Worm (Caenorhabditis elegans) whole organism, mixed stage, embryonic: Measurements from ENCODE around the gene dro-1.

ENCODE experiments used
- ceh-39 ChIP-seq: fragments of 150-350 bp; optimal IDR thresholded peaks from 2 replicates; lab custom pipeline; 2014; ENCODE audit warnings: missing biosample characterization, missing genetic modification characterization
- ceh-83 ChIP-seq: fragments of 200-800 bp; sonication (Bioruptor generic); optimal IDR thresholded peaks from 2 replicates; lab custom pipeline; 2018; ENCODE audit warnings: mild to moderate bottlenecking, missing genetic modification characterization, missing compliant biosample characterization
- ces-1 ChIP-seq: fragments of 150-350 bp; optimal IDR thresholded peaks from 2 replicates; lab custom pipeline; 2014; ENCODE audit warnings: missing biosample characterization, missing genetic modification reagents, missing genetic modification characterization
- lin-13 ChIP-seq: fragments of 150-350 bp; optimal IDR thresholded peaks from 2 replicates; lab custom pipeline; 2014; ENCODE audit warnings: missing biosample characterization, missing genetic modification characterization
- lsy-2 ChIP-seq: fragments of 150-350 bp; optimal IDR thresholded peaks from 2 replicates; lab custom pipeline; 2014; ENCODE audit warnings: missing biosample characterization, missing genetic modification characterization
- mep-1 ChIP-seq: fragments of 150-350 bp; optimal IDR thresholded peaks from 2 replicates; lab custom pipeline; 2017; ENCODE audit warnings: missing biosample characterization, missing genetic modification reagents, missing genetic modification characterization, inconsistent platforms
- nhr-237 ChIP-seq: fragments of 150-350 bp; optimal IDR thresholded peaks from 2 replicates; lab custom pipeline; 2014; ENCODE audit warnings: missing biosample characterization, missing genetic modification characterization
- nhr-76 ChIP-seq: sonication (generic microtip); optimal IDR thresholded peaks from 2 replicates; lab custom pipeline; 2017; ENCODE audit warnings: missing biosample characterization, missing genetic modification characterization
- pha-4 ChIP-seq: fragments of 150-350 bp; optimal IDR thresholded peaks from 2 replicates; lab custom pipeline; 2018; ENCODE audit warnings: missing biosample characterization, missing genetic modification reagents, missing genetic modification characterization
- snpc-4 ChIP-seq: fragments of 150-350 bp; optimal IDR thresholded peaks from 2 replicates; lab custom pipeline; 2014; ENCODE audit warnings: missing biosample characterization, missing genetic modification characterization
- unc-39 ChIP-seq: fragments of 150-350 bp; optimal IDR thresholded peaks from 2 replicates; lab custom pipeline; 2014; ENCODE audit warnings: missing biosample characterization, missing genetic modification characterization
- unc-62 ChIP-seq: fragments of 150-350 bp; optimal IDR thresholded peaks from 2 replicates; lab custom pipeline; 2014; ENCODE audit warnings: missing biosample characterization, missing genetic modification reagents, missing genetic modification characterization
- zip-8 ChIP-seq: fragments of 150-350 bp; optimal IDR thresholded peaks from 2 replicates; lab custom pipeline; 2014; ENCODE audit warnings: missing biosample characterization, missing genetic modification characterization

DNA sequence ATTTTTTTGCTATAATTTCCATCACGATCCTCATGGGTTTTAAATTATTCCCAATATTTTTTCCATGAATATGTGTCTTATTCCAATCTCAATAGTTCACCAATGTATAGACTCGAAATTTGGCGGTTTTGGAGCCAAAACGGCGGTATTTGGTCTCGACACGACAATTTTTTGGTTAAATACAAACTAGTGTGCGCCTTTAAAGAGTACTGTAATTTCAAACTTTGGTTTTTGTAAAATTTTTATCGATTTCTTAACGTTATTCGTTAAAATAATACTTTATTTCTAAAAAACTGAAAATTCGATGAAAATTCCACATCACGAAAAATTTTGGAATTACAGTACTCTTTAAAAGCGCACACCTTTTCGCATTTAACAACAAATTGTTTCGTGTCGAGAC is 27.8 kb upstream of the dro-1 start:
- no peak for TF ChIP-seq lsy-2
- TF ChIP-seq nhr-76 (tag; lab: Kevin White, UChicago) = no peak
- no peak for TF ChIP-seq pha-4 (tag; lab: Kevin White, UChicago)
- TF ChIP-seq ces-1 (GFP tag; lab: Kevin White, UChicago) = no peak
- no peak for TF ChIP-seq ceh-83 (GFP tag; lab: Kevin White, UChicago)
- TF ChIP-seq unc-62 (GFP tag; lab: Kevin White, UChicago) = no peak
- TF ChIP-seq unc-39 (tag; lab: Kevin White, UChicago) = no peak
- no peak for TF ChIP-seq mep-1 (tag; lab: Kevin White, UChicago)
- TF ChIP-seq ceh-39 (tag; lab: Kevin White, UChicago) = no peak
- no peak for TF ChIP-seq nhr-237 (tag; lab: Kevin White, UChicago)
- no peak for TF ChIP-seq lin-13 (tag; lab: Kevin White, UChicago)
- no peak for TF ChIP-seq zip-8 (tag; lab: Kevin White, UChicago)
- no peak for TF ChIP-seq snpc-4 (tag; lab: Kevin White, UChicago)
